Fruit fly (Drosophila melanogaster) whole organism, prepupa: ENCODE results near the gene Cand1.

Experiments
- Blimp-1 ChIP-seq: fragments of 200-800 bp; sonication (Bioruptor generic); optimal IDR thresholded peaks from 3 replicates; lab custom pipeline; 2017; ENCODE audit warnings: missing biosample characterization, missing genetic modification characterization, mild to moderate bottlenecking, moderate library complexity, missing genetic modification reagents
- CG10631 ChIP-seq: fragments of 200-800 bp; sonication (Bioruptor generic); optimal IDR thresholded peaks from 2 replicates; lab custom pipeline; 2016; ENCODE audit warnings: missing biosample characterization, missing genetic modification characterization
- CG11294 ChIP-seq: fragments of 200-800 bp; sonication (Bioruptor generic); IDR thresholded peaks from 2 replicates; pipeline ENCODE4 v1.3.6; 2022; ENCODE audit warnings: missing biosample characterization, missing genetic modification characterization
- CG15336 ChIP-seq: fragments of 200-800 bp; sonication (Bioruptor generic); IDR thresholded peaks from 2 replicates; pipeline ENCODE4 v1.3.6; 2022; ENCODE audit warnings: missing biosample characterization, missing genetic modification characterization
- CG3032 ChIP-seq: fragments of 200-800 bp; optimal IDR thresholded peaks from 2 replicates; lab custom pipeline; 2019; ENCODE audit warnings: missing biosample characterization, mild to moderate bottlenecking, missing genetic modification characterization, moderate library complexity
- CG32006 ChIP-seq: fragments of 200-800 bp; sonication (Bioruptor generic); optimal IDR thresholded peaks from 3 replicates; lab custom pipeline; 2017; ENCODE audit warnings: missing biosample characterization, mild to moderate bottlenecking, missing genetic modification characterization
- CG3919 ChIP-seq: fragments of 200-800 bp; sonication (Bioruptor generic); optimal IDR thresholded peaks from 3 replicates; lab custom pipeline; 2016; ENCODE audit warnings: missing biosample characterization, missing genetic modification characterization
- CG4318 ChIP-seq: fragments of 200-800 bp; sonication (Bioruptor generic); optimal IDR thresholded peaks from 3 replicates; lab custom pipeline; 2017; ENCODE audit warnings: missing biosample characterization, mild to moderate bottlenecking, missing genetic modification characterization
- CG6163 ChIP-seq: fragments of 200-800 bp; sonication (Bioruptor generic); IDR thresholded peaks from 3 replicates; pipeline ENCODE4 v1.3.6; 2022; ENCODE audit warnings: missing biosample characterization, missing genetic modification characterization
- CG6276 ChIP-seq: fragments of 200-800 bp; sonication (Bioruptor generic); optimal IDR thresholded peaks from 2 replicates; lab custom pipeline; 2017; ENCODE audit warnings: missing biosample characterization, mild to moderate bottlenecking, missing genetic modification characterization
- CG6792 ChIP-seq: fragments of 200-800 bp; sonication (Bioruptor generic); optimal IDR thresholded peaks from 3 replicates; lab custom pipeline; 2016; ENCODE audit warnings: missing biosample characterization, missing genetic modification characterization
- CG6808 ChIP-seq: fragments of 200-800 bp; sonication (Bioruptor generic); optimal IDR thresholded peaks from 3 replicates; lab custom pipeline; 2017; ENCODE audit warnings: missing biosample characterization, missing genetic modification characterization, mild to moderate bottlenecking, moderate library complexity, missing genetic modification reagents
- CG6854 ChIP-seq: fragments of 200-800 bp; sonication (Bioruptor generic); optimal IDR thresholded peaks from 2 replicates; lab custom pipeline; 2017; ENCODE audit warnings: missing biosample characterization, mild to moderate bottlenecking, missing genetic modification characterization
- CG7368 ChIP-seq: fragments of 200-800 bp; sonication (Bioruptor generic); optimal IDR thresholded peaks from 3 replicates; lab custom pipeline; 2016; ENCODE audit warnings: missing biosample characterization, missing genetic modification characterization
- CG8319 ChIP-seq: fragments of 200-800 bp; sonication (Bioruptor generic); optimal IDR thresholded peaks from 3 replicates; lab custom pipeline; 2016; ENCODE audit warnings: missing biosample characterization, missing genetic modification characterization
- CG8632 ChIP-seq: fragments of 200-800 bp; sonication (Bioruptor generic); optimal IDR thresholded peaks from 3 replicates; lab custom pipeline; 2016; ENCODE audit warnings: missing biosample characterization, missing genetic modification characterization
- CG9139 ChIP-seq: fragments of 200-800 bp; sonication (Bioruptor generic); optimal IDR thresholded peaks from 3 replicates; lab custom pipeline; 2017; ENCODE audit warnings: missing biosample characterization, mild to moderate bottlenecking, missing genetic modification characterization
- Eip78C ChIP-seq: fragments of 200-800 bp; sonication (Bioruptor generic); peaks from one replicate; lab custom pipeline; 2016; ENCODE audit warnings: missing biosample characterization, missing genetic modification characterization
- Eip93F ChIP-seq: fragments of 200-800 bp; sonication (Bioruptor generic); optimal IDR thresholded peaks from 2 replicates; lab custom pipeline; 2016; ENCODE audit warnings: missing biosample characterization, mild to moderate bottlenecking, missing genetic modification characterization
- Ets21C ChIP-seq: fragments of 200-800 bp; sonication (Bioruptor generic); optimal IDR thresholded peaks from 3 replicates; lab custom pipeline; 2016; ENCODE audit warnings: missing biosample characterization, missing genetic modification characterization
- Hr38 ChIP-seq: sonication (Bioruptor generic); optimal IDR thresholded peaks from 2 replicates; lab custom pipeline; 2016; ENCODE audit warnings: missing biosample characterization, missing genetic modification characterization
- Hr39 ChIP-seq: fragments of 200-800 bp; sonication (Bioruptor generic); optimal IDR thresholded peaks from 2 replicates; lab custom pipeline; 2016; ENCODE audit warnings: missing biosample characterization, missing genetic modification characterization
- Hr4 ChIP-seq: fragments of 200-800 bp; sonication (Bioruptor generic); optimal IDR thresholded peaks from 3 replicates; lab custom pipeline; 2016; ENCODE audit warnings: missing biosample characterization, missing genetic modification characterization
- Met ChIP-seq: fragments of 200-800 bp; sonication (Bioruptor generic); optimal IDR thresholded peaks from 3 replicates; lab custom pipeline; 2016; ENCODE audit warnings: missing biosample characterization, missing genetic modification characterization
- OdsH ChIP-seq: fragments of 200-800 bp; sonication (Bioruptor generic); optimal IDR thresholded peaks from 3 replicates; lab custom pipeline; 2016; ENCODE audit warnings: missing biosample characterization, missing genetic modification characterization
- Smox ChIP-seq: fragments of 200-800 bp; sonication (Bioruptor generic); optimal IDR thresholded peaks from 3 replicates; lab custom pipeline; 2016; ENCODE audit warnings: missing biosample characterization, missing genetic modification characterization
- Sox102F ChIP-seq: fragments of 200-800 bp; sonication (Bioruptor generic); optimal IDR thresholded peaks from 2 replicates; lab custom pipeline; 2016; ENCODE audit warnings: missing biosample characterization, mild to moderate bottlenecking, missing genetic modification characterization
- Sox14 ChIP-seq: fragments of 200-800 bp; sonication (Bioruptor generic); optimal IDR thresholded peaks from 3 replicates; lab custom pipeline; 2016; ENCODE audit warnings: missing biosample characterization, missing genetic modification characterization
- acj6 ChIP-seq: fragments of 200-800 bp; sonication (Bioruptor generic); optimal IDR thresholded peaks from 3 replicates; lab custom pipeline; 2016; ENCODE audit warnings: missing biosample characterization, missing genetic modification characterization
- cyc ChIP-seq: fragments of 200-800 bp; sonication (Bioruptor generic); optimal IDR thresholded peaks from 3 replicates; lab custom pipeline; 2016; ENCODE audit warnings: missing biosample characterization, missing genetic modification characterization
- dac ChIP-seq: fragments of 200-800 bp; sonication (Bioruptor generic); optimal IDR thresholded peaks from 2 replicates; lab custom pipeline; 2017; ENCODE audit warnings: missing biosample characterization, mild to moderate bottlenecking, missing genetic modification characterization
- fd59A ChIP-seq: fragments of 200-800 bp; sonication (Bioruptor generic); optimal IDR thresholded peaks from 2 replicates; lab custom pipeline; 2017; ENCODE audit warnings: missing biosample characterization, mild to moderate bottlenecking, missing genetic modification characterization, missing genetic modification reagents
- lz ChIP-seq: fragments of 200-800 bp; sonication (Bioruptor generic); optimal IDR thresholded peaks from 3 replicates; lab custom pipeline; 2016; ENCODE audit warnings: missing biosample characterization, missing genetic modification characterization
- net ChIP-seq: fragments of 200-800 bp; sonication (Bioruptor generic); optimal IDR thresholded peaks from 3 replicates; lab custom pipeline; 2016; ENCODE audit warnings: missing biosample characterization, missing genetic modification characterization
- salr ChIP-seq, 2 experiments: fragments of 200-800 bp; sonication (Bioruptor generic); optimal IDR thresholded peaks; 3 replicates each; lab custom pipeline; 2016 to 2018; ENCODE audit warnings: missing biosample characterization in 2 of 2, missing genetic modification characterization in 2 of 2, mild to moderate bottlenecking in 1 of 2
- spab ChIP-seq: fragments of 200-800 bp; sonication (Bioruptor generic); optimal IDR thresholded peaks from 2 replicates; lab custom pipeline; 2017; ENCODE audit warnings: missing biosample characterization, mild to moderate bottlenecking, missing genetic modification characterization, missing genetic modification reagents
- ss ChIP-seq, 2 experiments: fragments of 200-800 bp; sonication (Bioruptor generic); optimal IDR thresholded peaks; 2 replicates in 1 of 2; 3 replicates in 1 of 2; lab custom pipeline; 2017 to 2018; ENCODE audit warnings: mild to moderate bottlenecking in 2 of 2, missing biosample characterization in 2 of 2, missing genetic modification characterization in 2 of 2, moderate library complexity in 1 of 2
- svp ChIP-seq: fragments of 200-800 bp; sonication (Bioruptor generic); peaks from one replicate; lab custom pipeline; 2016; ENCODE audit warnings: missing biosample characterization, missing genetic modification characterization
- topi ChIP-seq: fragments of 200-800 bp; sonication (Bioruptor generic); optimal IDR thresholded peaks from 3 replicates; lab custom pipeline; 2016; ENCODE audit warnings: missing biosample characterization, missing genetic modification characterization
- vri ChIP-seq: fragments of 200-800 bp; sonication (Bioruptor generic); optimal IDR thresholded peaks from 3 replicates; lab custom pipeline; 2016; ENCODE audit warnings: missing biosample characterization, mild to moderate bottlenecking, missing genetic modification characterization

Gene Cand1

dm6 chr2L:10395642-10396487, 33.4 kb upstream of the Cand1 start, which contains the start of gene Mdh1:
TSS of gene Mdh1 (minus strand) at chr2L:10396332.
- TF ChIP-seq Eip78C (GFP tag; lab: Kevin White, UChicago) (peak; percentile 64), CG6163 (GFP tag; lab: Robert Waterston, UW) (no peak), CG10631 (GFP tag; lab: Kevin White, UChicago) (no peak), Sox14 (GFP tag; lab: Kevin White, UChicago) (no peak), Eip93F (GFP tag; lab: Kevin White, UChicago) (peak; percentile 18), CG6808 (GFP tag; lab: Kevin White, UChicago) (peak; percentile 4), Sox102F (no peak), ss (GFP tag; optimal IDR thresholded peaks at IDR 0.05; lab: Kevin White, UChicago) (peak; percentile 11 to 40), vri (GFP tag; lab: Kevin White, UChicago) (peak; percentile 55)

dm6 chr2L:10395035-10395434, 32.5 kb upstream of the Cand1 start:
- TF ChIP-seq Met (GFP tag; lab: Kevin White, UChicago) (no peak), dac (no peak), CG10631 (GFP tag; lab: Kevin White, UChicago) (no peak), Blimp-1 (GFP tag; lab: Kevin White, UChicago) (no peak), CG7368 (GFP tag; lab: Kevin White, UChicago) (no peak), CG15336 (GFP tag; lab: Robert Waterston, UW) (no peak), acj6 (GFP tag; lab: Kevin White, UChicago) (no peak), Sox14 (GFP tag; lab: Kevin White, UChicago) (no peak)

dm6 chr2L:10393467-10393866, 31.0 kb upstream of the Cand1 start:
- TF ChIP-seq Hr38 (GFP tag; lab: Kevin White, UChicago) (no peak), CG9139 (GFP tag; lab: Kevin White, UChicago) (no peak), CG10631 (GFP tag; lab: Kevin White, UChicago) (no peak), CG4318 (GFP tag; lab: Kevin White, UChicago) (no peak), CG8632 (GFP tag; lab: Kevin White, UChicago) (no peak), Eip93F (GFP tag; lab: Kevin White, UChicago) (no peak), vri (GFP tag; lab: Kevin White, UChicago) (peak; percentile 18), CG32006 (GFP tag; lab: Kevin White, UChicago) (no peak), CG3032 (tag; lab: Kevin White, UChicago) (no peak)

- TF ChIP-seq cyc (GFP tag; lab: Kevin White, UChicago): peak; percentile 50
- no peak for TF ChIP-seq CG3919 (GFP tag; lab: Kevin White, UChicago)
- TF ChIP-seq CG8319 (GFP tag; lab: Kevin White, UChicago): no peak
- TF ChIP-seq topi (GFP tag; lab: Kevin White, UChicago): peak; percentile 44
- no peak for TF ChIP-seq CG6276 (GFP tag; lab: Kevin White, UChicago)
- TF ChIP-seq CG32006 (GFP tag; lab: Kevin White, UChicago): no peak
- TF ChIP-seq CG6792 (GFP tag; lab: Kevin White, UChicago): peak; percentile 36
- peak; percentile 63 for TF ChIP-seq Hr39 (GFP tag; lab: Kevin White, UChicago)
- TF ChIP-seq Ets21C (GFP tag; lab: Kevin White, UChicago): peak; percentile 12
- TF ChIP-seq CG9139 (GFP tag; lab: Kevin White, UChicago): no peak
- peak; percentile 54 for TF ChIP-seq Hr4 (GFP tag; lab: Kevin White, UChicago)
- peak in 1 of 2 experiments; percentile 28 for TF ChIP-seq salr (GFP tag; optimal IDR thresholded peaks at IDR 0.05; lab: Kevin White, UChicago)
- no peak for TF ChIP-seq CG6808 (GFP tag; lab: Kevin White, UChicago)
- peak; percentile 8 for TF ChIP-seq dac
- TF ChIP-seq Smox: peak; percentile 56
- TF ChIP-seq CG11294 (GFP tag; lab: Robert Waterston, UW): no peak
- TF ChIP-seq svp: no peak
- TF ChIP-seq CG6854 (GFP tag; lab: Kevin White, UChicago): no peak
- TF ChIP-seq fd59A: no peak
- peak; percentile 23 for TF ChIP-seq net (GFP tag; lab: Kevin White, UChicago)
- no peak for TF ChIP-seq CG4318 (GFP tag; lab: Kevin White, UChicago)
- peak; percentile 45 for TF ChIP-seq vri (GFP tag; lab: Kevin White, UChicago)
- no peak for TF ChIP-seq spab
- peak; percentile 62 for TF ChIP-seq Met (GFP tag; lab: Kevin White, UChicago)
- TF ChIP-seq Eip93F (GFP tag; lab: Kevin White, UChicago): peak; percentile 21
- peak; percentile 58 for TF ChIP-seq OdsH (GFP tag; lab: Kevin White, UChicago)
- TF ChIP-seq acj6 (GFP tag; lab: Kevin White, UChicago): peak; percentile 38
- peak; percentile 61 for TF ChIP-seq lz (GFP tag; lab: Kevin White, UChicago)
Measured at dm6 chr2L:10387869-10388726, 25.6 kb upstream of the Cand1 start, which contains the start of gene da. TSS of gene da (plus strand) at chr2L:10388105.
